Worm (Caenorhabditis elegans) whole organism, late embryonic: ENCODE data around the gene gln-1.

ENCODE experiments used
- ama-1 ChIP-seq: fragments of 150-350 bp; optimal IDR thresholded peaks from 2 replicates; lab custom pipeline; 2014
- ceh-19 ChIP-seq: fragments of 200-800 bp; sonication (Bioruptor generic); optimal IDR thresholded peaks from 2 replicates; lab custom pipeline; 2018; ENCODE audit warnings: mild to moderate bottlenecking, missing genetic modification characterization, missing compliant biosample characterization
- che-1 ChIP-seq: sonication (generic microtip); optimal IDR thresholded peaks from 2 replicates; lab custom pipeline; 2016; ENCODE audit warnings: mild to moderate bottlenecking, missing genetic modification characterization, missing compliant biosample characterization
- gmeb-2 ChIP-seq: sonication (generic microtip); optimal IDR thresholded peaks from 2 replicates; lab custom pipeline; 2016; ENCODE audit warnings: missing genetic modification characterization, inconsistent platforms, missing compliant biosample characterization
- hlh-30 ChIP-seq: sonication (generic microtip); optimal IDR thresholded peaks from 2 replicates; lab custom pipeline; 2017; ENCODE audit warnings: antibody characterized with exemption, missing genetic modification characterization, missing compliant biosample characterization; ENCODE audit not compliant: insufficient read depth
- nfya-1 ChIP-seq: sonication (generic microtip); optimal IDR thresholded peaks from 2 replicates; lab custom pipeline; 2017; ENCODE audit warnings: missing genetic modification characterization, mild to moderate bottlenecking, missing compliant biosample characterization, antibody characterized with exemption, moderate library complexity
- unc-55 ChIP-seq: sonication (generic microtip); optimal IDR thresholded peaks from 2 replicates; lab custom pipeline; 2017; ENCODE audit warnings: missing biosample characterization, missing genetic modification reagents, missing genetic modification characterization

DNA sequence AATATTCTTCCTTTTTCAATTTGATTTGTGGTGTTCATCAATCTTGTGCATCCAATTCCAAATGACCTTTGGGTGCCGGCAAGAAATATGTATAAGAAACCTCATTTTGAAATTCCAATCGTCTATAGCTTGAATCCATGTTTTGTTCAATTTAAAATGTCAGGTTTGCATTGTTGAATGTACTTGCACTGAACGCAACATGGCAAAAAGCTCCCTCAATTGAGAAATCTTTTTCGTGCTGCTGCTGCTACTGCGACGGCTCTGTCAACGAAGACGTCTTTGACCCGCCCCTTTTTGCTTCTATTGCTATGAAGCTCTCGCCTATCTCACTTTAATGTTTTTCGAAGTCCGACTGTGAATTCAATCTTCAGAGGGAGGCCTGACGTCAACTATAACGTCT lies 17.2 kb downstream of the gln-1 start, which contains the start of gene lgc-58:
- TF ChIP-seq gmeb-2 (tag; lab: Kevin White, UChicago) (no peak), ama-1 (lab: Kevin White, UChicago) (no peak), nfya-1 (no peak), hlh-30 (no peak), unc-55 (GFP tag; lab: Kevin White, UChicago) (no peak), ceh-19 (GFP tag; lab: Kevin White, UChicago) (no peak), che-1 (tag; lab: Kevin White, UChicago) (no peak)
